Worm (Caenorhabditis elegans): Measurements from ENCODE around the gene sms-3.

- TF ChIP-seq snpc-4 (tag; optimal IDR thresholded peaks at IDR 0.05) (no peak), pha-4 (tag; optimal IDR thresholded peaks at IDR 0.05) (no peak), flh-1 (GFP tag; optimal IDR thresholded peaks at IDR 0.05) (no peak), ztf-11 (tag; optimal IDR thresholded peaks at IDR 0.05) (no peak), nhr-237 (tag; optimal IDR thresholded peaks at IDR 0.05) (no peak), nhr-12 (tag; optimal IDR thresholded peaks at IDR 0.05) (no peak), lin-13 (tag; optimal IDR thresholded peaks at IDR 0.05) (no peak), unc-62 (GFP tag; optimal IDR thresholded peaks at IDR 0.05) (no peak), lsy-2 (tag; optimal IDR thresholded peaks at IDR 0.05) (no peak)
Observed at ce11 chrIII:1618312-1618711, 17.4 kb upstream of the sms-3 start.

Measured in whole organism, mixed stage, embryonic.